Worm (Caenorhabditis elegans): Measurements from ENCODE around the gene fezf-1.

- TF ChIP-seq nhr-76 (tag; optimal IDR thresholded peaks at IDR 0.05) (no peak), skn-1 (tag; optimal IDR thresholded peaks at IDR 0.05) (no peak), unc-62 (GFP tag; optimal IDR thresholded peaks at IDR 0.05) (no peak), fkh-4 (tag; optimal IDR thresholded peaks at IDR 0.05; ENCODE audit: borderline replicate concordance) (no peak), elt-3 (tag; optimal IDR thresholded peaks at IDR 0.05) (no peak), sptf-1 (tag; optimal IDR thresholded peaks at IDR 0.05) (no peak), alr-1 (tag; optimal IDR thresholded peaks at IDR 0.05; ENCODE audit: borderline replicate concordance) (no peak), ama-1 (optimal IDR thresholded peaks at IDR 0.05) (no peak), lin-13 (GFP tag; optimal IDR thresholded peaks at IDR 0.05) (no peak), egl-27 (tag; optimal IDR thresholded peaks at IDR 0.05) (no peak), nhr-90 (tag; optimal IDR thresholded peaks at IDR 0.05; ENCODE audit: poor library complexity) (no peak), tbx-2 (tag; optimal IDR thresholded peaks at IDR 0.05) (no peak), fkh-10 (GFP tag; optimal IDR thresholded peaks at IDR 0.05) (no peak), zag-1 (tag; optimal IDR thresholded peaks at IDR 0.05) (no peak)
Measured at ce11 chrIV:13483596-13483995, 17.7 kb downstream of the fezf-1 start.

Measured in whole organism, L1 larva.